Worm (Caenorhabditis elegans) whole organism, L1 larva: ENCODE data around the gene Y38E10A.1.
A peak's percentile ranks its signal among the peaks of the same experiment; 100 is the strongest.

ENCODE experiments used
- C16A3.4 ChIP-seq: fragments of 150-350 bp; optimal IDR thresholded peaks from 2 replicates; lab custom pipeline; 2014; ENCODE audit warnings: missing biosample characterization, missing genetic modification characterization
- F16B12.6 ChIP-seq: fragments of 150-350 bp; optimal IDR thresholded peaks from 2 replicates; lab custom pipeline; 2014; ENCODE audit warnings: missing biosample characterization, missing genetic modification characterization
- Y116A8C.19 ChIP-seq: sonication (generic microtip); optimal IDR thresholded peaks from 2 replicates; lab custom pipeline; 2016; ENCODE audit warnings: missing compliant biosample characterization, missing genetic modification characterization, borderline replicate concordance
- alr-1 ChIP-seq: fragments of 200-800 bp; sonication (Bioruptor generic); optimal IDR thresholded peaks from 2 replicates; lab custom pipeline; 2018; ENCODE audit warnings: borderline replicate concordance, mild to moderate bottlenecking, missing genetic modification characterization, missing compliant biosample characterization
- blmp-1 ChIP-seq: fragments of 150-350 bp; optimal IDR thresholded peaks from 2 replicates; lab custom pipeline; 2014; ENCODE audit warnings: missing biosample characterization, missing genetic modification characterization
- ceh-90 ChIP-seq: sonication (generic microtip); optimal IDR thresholded peaks from 2 replicates; lab custom pipeline; 2016; ENCODE audit warnings: missing genetic modification characterization, missing compliant biosample characterization
- dpl-1 ChIP-seq, 3 experiments: fragments of 150-350 bp in 2 of 3; sonication (generic microtip) in 1 of 3; optimal IDR thresholded peaks; 2 replicates each; lab custom pipeline; 2014 to 2017; ENCODE audit warnings: missing biosample characterization in 3 of 3, missing genetic modification characterization in 3 of 3, missing genetic modification reagents in 3 of 3
- dsc-1 ChIP-seq: sonication (generic microtip); optimal IDR thresholded peaks from 2 replicates; lab custom pipeline; 2016; ENCODE audit warnings: mild to moderate bottlenecking, missing genetic modification characterization, missing compliant biosample characterization
- efl-1 ChIP-seq, 4 experiments: fragments of 150-350 bp; optimal IDR thresholded peaks in 3 of 4; peaks in 1 of 4; 1 replicate in 1 of 4; 2 replicates in 3 of 4; lab custom pipeline; 2014; ENCODE audit warnings: missing biosample characterization in 2 of 4, missing genetic modification characterization in 2 of 4, missing genetic modification reagents in 2 of 4
- egl-27 ChIP-seq, 2 experiments: fragments of 150-350 bp in 1 of 2; sonication (generic microtip); optimal IDR thresholded peaks; 3 replicates each; lab custom pipeline; 2017 to 2018; ENCODE audit warnings: missing biosample characterization in 2 of 2, missing genetic modification characterization in 2 of 2, missing genetic modification reagents in 2 of 2
- elt-3 ChIP-seq, 6 experiments: fragments of 150-350 bp in 1 of 6; sonication (generic microtip); optimal IDR thresholded peaks; 2 replicates each; lab custom pipeline; 2017 to 2018; ENCODE audit warnings: missing biosample characterization in 6 of 6, missing genetic modification characterization in 6 of 6, inconsistent platforms in 1 of 6
- ets-5 ChIP-seq: fragments of 200-800 bp; sonication (Bioruptor generic); IDR thresholded peaks from 2 replicates; pipeline ENCODE4 v1.3.6; 2022; ENCODE audit warnings: missing genetic modification characterization, missing compliant biosample characterization
- fkh-10 ChIP-seq: sonication (generic microtip); optimal IDR thresholded peaks from 2 replicates; lab custom pipeline; 2017; ENCODE audit warnings: missing biosample characterization, missing genetic modification reagents, missing genetic modification characterization
- fkh-4 ChIP-seq: sonication (generic microtip); optimal IDR thresholded peaks from 2 replicates; lab custom pipeline; 2016; ENCODE audit warnings: missing compliant biosample characterization, missing genetic modification characterization, borderline replicate concordance
- fos-1 ChIP-seq: fragments of 150-350 bp; optimal IDR thresholded peaks from 2 replicates; lab custom pipeline; 2014; ENCODE audit warnings: missing biosample characterization, missing genetic modification characterization
- hlh-17 ChIP-seq: fragments of 200-800 bp; sonication (Bioruptor generic); optimal IDR thresholded peaks from 2 replicates; lab custom pipeline; 2018; ENCODE audit warnings: missing genetic modification characterization, mild to moderate bottlenecking, missing compliant biosample characterization, moderate library complexity, borderline replicate concordance
- hlh-4 ChIP-seq: sonication (generic microtip); optimal IDR thresholded peaks from 2 replicates; lab custom pipeline; 2016; ENCODE audit warnings: mild to moderate bottlenecking, missing genetic modification characterization, missing compliant biosample characterization
- hpl-2 ChIP-seq: fragments of 150-350 bp; optimal IDR thresholded peaks from 2 replicates; lab custom pipeline; 2014; ENCODE audit warnings: missing biosample characterization, missing genetic modification reagents, missing genetic modification characterization
- irx-1 ChIP-seq: sonication (generic microtip); optimal IDR thresholded peaks from 2 replicates; lab custom pipeline; 2016; ENCODE audit warnings: missing genetic modification characterization, missing compliant biosample characterization
- isw-1 ChIP-seq: fragments of 200-800 bp; sonication (Bioruptor generic); IDR thresholded peaks from 2 replicates; pipeline ENCODE4 v1.3.6; 2022; ENCODE audit warnings: missing genetic modification characterization, missing compliant biosample characterization
- lin-13 ChIP-seq: fragments of 150-350 bp; optimal IDR thresholded peaks from 2 replicates; lab custom pipeline; 2014; ENCODE audit warnings: missing biosample characterization, missing genetic modification reagents, missing genetic modification characterization
- lin-14 ChIP-seq: fragments of 200-800 bp; sonication (Bioruptor generic); optimal IDR thresholded peaks from 2 replicates; lab custom pipeline; 2018; ENCODE audit warnings: mild to moderate bottlenecking, missing genetic modification characterization, moderate library complexity, missing compliant biosample characterization
- lin-35 ChIP-seq, 2 experiments: fragments of 150-350 bp; optimal IDR thresholded peaks; 2 replicates each; lab custom pipeline; 2014; ENCODE audit warnings: missing biosample characterization in 2 of 2, missing genetic modification characterization in 2 of 2, missing genetic modification reagents in 2 of 2
- lsy-2 ChIP-seq, 2 experiments: fragments of 150-350 bp; optimal IDR thresholded peaks; 2 replicates each; lab custom pipeline; 2014; ENCODE audit warnings: missing biosample characterization in 2 of 2, missing genetic modification characterization in 2 of 2
- mdl-1 ChIP-seq, 2 experiments: fragments of 150-350 bp; optimal IDR thresholded peaks; 2 replicates each; lab custom pipeline; 2014 to 2017; ENCODE audit warnings: missing biosample characterization in 2 of 2, missing genetic modification characterization in 2 of 2, inconsistent platforms in 1 of 2
- mef-2 ChIP-seq: fragments of 150-350 bp; optimal IDR thresholded peaks from 2 replicates; lab custom pipeline; 2014; ENCODE audit warnings: missing biosample characterization, missing genetic modification characterization
- nhr-19 ChIP-seq: fragments of 200-800 bp; sonication (Bioruptor generic); conservative IDR thresholded peaks from 2 replicates; pipeline ENCODE4 v1.3.6; 2022; ENCODE audit warnings: missing genetic modification characterization, missing compliant biosample characterization
- nhr-20 ChIP-seq: sonication (generic microtip); optimal IDR thresholded peaks from 2 replicates; lab custom pipeline; 2016; ENCODE audit warnings: mild to moderate bottlenecking, missing genetic modification characterization, missing compliant biosample characterization
- nhr-47 ChIP-seq: sonication (generic microtip); optimal IDR thresholded peaks from 2 replicates; lab custom pipeline; 2016; ENCODE audit warnings: mild to moderate bottlenecking, missing genetic modification characterization, moderate library complexity, missing compliant biosample characterization
- nhr-71 ChIP-seq: sonication (generic microtip); optimal IDR thresholded peaks from 2 replicates; lab custom pipeline; 2016; ENCODE audit warnings: mild to moderate bottlenecking, missing genetic modification characterization, moderate library complexity, missing compliant biosample characterization
- nhr-85 ChIP-seq: sonication (generic microtip); peaks from one replicate; lab custom pipeline; 2016; ENCODE audit warnings: missing genetic modification characterization, inconsistent platforms, missing compliant biosample characterization
- nhr-90 ChIP-seq: sonication (generic microtip); optimal IDR thresholded peaks from 2 replicates; lab custom pipeline; 2016; ENCODE audit warnings: mild to moderate bottlenecking, missing genetic modification characterization, missing compliant biosample characterization; ENCODE audit not compliant: poor library complexity
- pax-3 ChIP-seq: fragments of 200-800 bp; sonication (Bioruptor generic); optimal IDR thresholded peaks from 2 replicates; lab custom pipeline; 2018; ENCODE audit warnings: mild to moderate bottlenecking, missing genetic modification characterization, moderate library complexity, missing compliant biosample characterization
- pqm-1 ChIP-seq: sonication (generic microtip); optimal IDR thresholded peaks from 3 replicates; lab custom pipeline; 2017; ENCODE audit warnings: missing biosample characterization, missing genetic modification characterization
- snu-23 ChIP-seq: sonication (generic microtip); optimal IDR thresholded peaks from 2 replicates; lab custom pipeline; 2016; ENCODE audit warnings: missing genetic modification characterization, missing compliant biosample characterization
- tbx-2 ChIP-seq: sonication (generic microtip); optimal IDR thresholded peaks from 2 replicates; lab custom pipeline; 2016; ENCODE audit warnings: missing genetic modification characterization, missing compliant biosample characterization
- tlp-1 ChIP-seq: fragments of 150-350 bp; optimal IDR thresholded peaks from 2 replicates; lab custom pipeline; 2014; ENCODE audit warnings: missing biosample characterization, missing genetic modification characterization
- unc-30 ChIP-seq: sonication (generic microtip); optimal IDR thresholded peaks from 2 replicates; lab custom pipeline; 2017; ENCODE audit warnings: missing biosample characterization, missing genetic modification characterization
- unc-86 ChIP-seq: sonication (generic microtip); optimal IDR thresholded peaks from 2 replicates; lab custom pipeline; 2016; ENCODE audit warnings: missing genetic modification characterization, missing compliant biosample characterization
- xbp-1 ChIP-seq: sonication (generic microtip); optimal IDR thresholded peaks from 2 replicates; lab custom pipeline; 2016; ENCODE audit warnings: missing genetic modification characterization, missing compliant biosample characterization
- zip-4 ChIP-seq: fragments of 200-800 bp; sonication (Bioruptor generic); optimal IDR thresholded peaks from 2 replicates; lab custom pipeline; 2018; ENCODE audit warnings: mild to moderate bottlenecking, missing genetic modification characterization, moderate library complexity, missing compliant biosample characterization

Gene Y38E10A.1

ce11 chrII:12570523-12570922 is at the start of gene Y38E10A.1:
Gene Y38E10A.1 (minus strand): TSS chrII:12570623.
- no peak for TF ChIP-seq nhr-85 (tag; lab: Kevin White, UChicago)
- no peak for TF ChIP-seq fkh-4 (tag; lab: Kevin White, UChicago)
- no peak for TF ChIP-seq F16B12.6 (tag; lab: Kevin White, UChicago)
- TF ChIP-seq lin-13, result no peak

ce11 chrII:12619288-12619687 is 48.9 kb upstream of the Y38E10A.1 start, which contains the start of gene nspe-2:
Gene nspe-2 (minus strand): TSS chrII:12619388.
- TF ChIP-seq hlh-17 (GFP tag; lab: Kevin White, UChicago) (no peak), egl-27 (tag; optimal IDR thresholded peaks at IDR 0.05; lab: Kevin White, UChicago) (no peak), tlp-1 (tag; lab: Kevin White, UChicago) (no peak), dsc-1 (tag; lab: Kevin White, UChicago) (no peak), xbp-1 (tag; lab: Kevin White, UChicago) (no peak), Y116A8C.19 (no peak), hpl-2 (no peak), unc-86 (no peak), zip-4 (GFP tag; lab: Kevin White, UChicago) (no peak), pqm-1 (tag; lab: Kevin White, UChicago) (no peak), efl-1 (optimal IDR thresholded peaks at IDR 0.05; lab: Kevin White, UChicago) (no peak), efl-1 (GFP tag; optimal IDR thresholded peaks at IDR 0.05 in 1 of 2; lab: Kevin White, UChicago) (no peak), mdl-1 (tag; optimal IDR thresholded peaks at IDR 0.05; lab: Kevin White, UChicago) (no peak), mef-2 (tag; lab: Kevin White, UChicago) (no peak), fos-1 (no peak), nhr-19 (GFP tag; lab: Robert Waterston, UW) (no peak), ceh-90 (tag; lab: Kevin White, UChicago) (no peak), nhr-47 (no peak), C16A3.4 (tag; lab: Kevin White, UChicago) (no peak), irx-1 (tag; lab: Kevin White, UChicago) (no peak)
- TF ChIP-seq, all 84 proteins: peak for 0

ce11 chrII:12617586-12617985 is 47.2 kb upstream of the Y38E10A.1 start, which contains the start of gene nspe-3:
Gene nspe-3 (plus strand): TSS chrII:12617886.
- TF ChIP-seq unc-30 (tag; lab: Kevin White, UChicago), result no peak

ce11 chrII:12616081-12616480 is 45.7 kb upstream of the Y38E10A.1 start, which contains the start of gene nspe-6:
Gene nspe-6 (minus strand): TSS chrII:12616181.
- no peak for TF ChIP-seq pax-3
- peak; percentile 47 for TF ChIP-seq nhr-85 (tag; lab: Kevin White, UChicago)

- TF ChIP-seq elt-3 (tag; optimal IDR thresholded peaks at IDR 0.05; lab: Kevin White, UChicago), result peak in 5 of 6 experiments; percentile 2 to 88 (median 44)
- TF ChIP-seq zip-4 (GFP tag; lab: Kevin White, UChicago), result no peak
- TF ChIP-seq nhr-47, result peak; percentile 32
- TF ChIP-seq blmp-1, result peak; percentile 50
- TF ChIP-seq efl-1 (optimal IDR thresholded peaks at IDR 0.05; lab: Kevin White, UChicago), result no peak
- peak in 1 of 2 experiments; percentile 33 for TF ChIP-seq efl-1 (GFP tag; optimal IDR thresholded peaks at IDR 0.05 in 1 of 2; lab: Kevin White, UChicago)
- peak in 1 of 2 experiments; percentile 42 for TF ChIP-seq mdl-1 (tag; optimal IDR thresholded peaks at IDR 0.05; lab: Kevin White, UChicago)
- no peak for TF ChIP-seq hlh-4 (tag; lab: Kevin White, UChicago)
- TF ChIP-seq nhr-19 (GFP tag; lab: Robert Waterston, UW), result 0 out of 2 replicates have a peak, but pooled peaks have one; percentile 23
- no peak for TF ChIP-seq nhr-71 (tag; lab: Kevin White, UChicago)
- peak; percentile 31 for TF ChIP-seq nhr-90
- no peak for TF ChIP-seq lsy-2 (tag; optimal IDR thresholded peaks at IDR 0.05; lab: Kevin White, UChicago)
- peak; percentile 80 for TF ChIP-seq nhr-20 (tag; lab: Kevin White, UChicago)
- TF ChIP-seq isw-1, result no peak
- no peak for TF ChIP-seq alr-1 (tag; lab: Kevin White, UChicago)
- no peak for TF ChIP-seq lin-13
- TF ChIP-seq lin-14 (GFP tag; lab: Kevin White, UChicago), result peak; percentile 36
- TF ChIP-seq ceh-90 (tag; lab: Kevin White, UChicago), result no peak
- TF ChIP-seq tbx-2, result peak; percentile 21
- TF ChIP-seq dpl-1 (GFP tag; optimal IDR thresholded peaks at IDR 0.05; lab: Kevin White, UChicago), result no peak
- no peak for TF ChIP-seq mef-2 (tag; lab: Kevin White, UChicago)
- TF ChIP-seq lin-35 (GFP tag; optimal IDR thresholded peaks at IDR 0.05; lab: Kevin White, UChicago), result peak in 1 of 2 experiments; percentile 36
- no peak for TF ChIP-seq ets-5 (GFP tag; lab: Robert Waterston, UW)
- peak; percentile 32 for TF ChIP-seq snu-23
- TF ChIP-seq fkh-10 (GFP tag; lab: Kevin White, UChicago), result no peak
- TF ChIP-seq nhr-85 (tag; lab: Kevin White, UChicago), result peak; percentile 78
Observed at ce11 chrII:12615413-12615812, 45.0 kb upstream of the Y38E10A.1 start.
